Fruit fly (Drosophila melanogaster): Measurements from ENCODE around the gene Ir62a.

Gene Ir62a

DNA sequence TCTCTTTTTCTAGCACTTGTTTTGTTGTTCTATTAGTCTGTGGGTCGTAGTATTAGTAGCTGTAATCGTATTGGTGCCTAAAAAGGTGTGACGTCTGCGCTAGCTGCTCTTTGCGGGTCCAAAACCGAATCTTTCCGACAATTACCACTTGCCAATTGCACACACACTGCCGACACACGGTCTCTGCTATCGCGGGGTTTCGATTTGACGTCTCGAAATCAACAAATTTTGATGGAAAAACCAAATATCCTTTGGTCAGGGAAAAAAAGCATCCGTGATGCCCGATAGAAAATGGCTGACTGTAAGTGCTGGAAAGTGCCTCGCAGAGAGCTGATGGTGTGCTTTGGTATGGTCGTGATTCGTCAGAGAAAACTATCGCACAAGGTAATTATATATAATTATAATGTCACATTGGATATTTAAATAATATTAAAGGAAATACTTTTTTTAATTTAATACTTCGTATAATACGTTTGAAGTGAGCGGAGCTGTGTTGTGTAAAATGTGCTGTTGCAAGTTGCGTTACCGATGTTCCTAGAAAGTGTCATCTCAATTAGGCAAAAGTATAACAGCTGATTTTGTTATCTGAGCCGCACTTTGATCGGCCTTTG, 27.2 kb upstream of the Ir62a start, which contains the start of the genes Pex10 and CG12099 (continued):
- TF ChIP-seq ac (GFP tag; optimal IDR thresholded peaks at IDR 0.05), result peak; percentile 28
- TF ChIP-seq bsh (GFP tag; optimal IDR thresholded peaks at IDR 0.05), result peak in 1 of 2 experiments; percentile 81
- no peak for TF ChIP-seq cad (GFP tag; optimal IDR thresholded peaks at IDR 0.05)
- peak; percentile 75 for TF ChIP-seq Oaz (GFP tag; IDR thresholded peaks at IDR 0.05)
- TF ChIP-seq CG11398 (GFP tag; optimal IDR thresholded peaks at IDR 0.05), result no peak
- TF ChIP-seq lbe (GFP tag; optimal IDR thresholded peaks at IDR 0.05), result peak; percentile 82
- no peak for TF ChIP-seq Eip74EF (GFP tag; optimal IDR thresholded peaks at IDR 0.05)
- TF ChIP-seq CG6254 (GFP tag; optimal IDR thresholded peaks at IDR 0.05), result peak; percentile 62
- peak; percentile 30 to 66 for TF ChIP-seq chif (GFP tag; optimal IDR thresholded peaks at IDR 0.05)
- peak; percentile 84 for TF ChIP-seq CG18476 (GFP tag; optimal IDR thresholded peaks at IDR 0.05)
- peak; percentile 13 for TF ChIP-seq disco-r (GFP tag; optimal IDR thresholded peaks at IDR 0.05)
- peak; percentile 76 for TF ChIP-seq pzg (GFP tag; optimal IDR thresholded peaks at IDR 0.05)
- TF ChIP-seq br (optimal IDR thresholded peaks at IDR 0.05), result no peak
- peak; percentile 92 for TF ChIP-seq vnd (GFP tag; IDR thresholded peaks at IDR 0.05; ENCODE audit: partially characterized antibody)
- peak; percentile 92 for TF ChIP-seq Optix (GFP tag; IDR thresholded peaks at IDR 0.05)
- peak; percentile 92 for TF ChIP-seq trem (tag; optimal IDR thresholded peaks at IDR 0.05)
- TF ChIP-seq emc (GFP tag; optimal IDR thresholded peaks at IDR 0.05), result peak; percentile 21
- 0 out of 2 replicates have a peak, but pooled peaks have one; percentile 48 for TF ChIP-seq CG10321 (GFP tag; IDR thresholded peaks at IDR 0.05)
- peak; percentile 91 for TF ChIP-seq CG32772 (GFP tag; IDR thresholded peaks at IDR 0.05)
- TF ChIP-seq exex (tag; optimal IDR thresholded peaks at IDR 0.05), result no peak
- peak; percentile 46 for TF ChIP-seq CG17912 (GFP tag; optimal IDR thresholded peaks at IDR 0.05)
- TF ChIP-seq h (optimal IDR thresholded peaks at IDR 0.05), result no peak
- TF ChIP-seq az2 (GFP tag; optimal IDR thresholded peaks at IDR 0.05), result peak; percentile 88
- TF ChIP-seq Ets65A (GFP tag), result peak; percentile 97
- TF ChIP-seq Bdp1 (GFP tag; optimal IDR thresholded peaks at IDR 0.05), result peak; percentile 50
- TF ChIP-seq CG4730 (GFP tag; IDR thresholded peaks at IDR 0.05), result peak; percentile 87
- peak; percentile 87 for TF ChIP-seq Sry-δ (GFP tag; optimal IDR thresholded peaks at IDR 0.05)
- TF ChIP-seq slou (GFP tag; optimal IDR thresholded peaks at IDR 0.05), result peak; percentile 89
- peak; percentile 66 for TF ChIP-seq org-1 (GFP tag; optimal IDR thresholded peaks at IDR 0.05)
- peak; percentile 76 for TF ChIP-seq CG17385 (GFP tag; optimal IDR thresholded peaks at IDR 0.05)
- TF ChIP-seq corto (GFP tag; optimal IDR thresholded peaks at IDR 0.05), result peak; percentile 88
- peak; percentile 89 for TF ChIP-seq CG2120 (GFP tag; optimal IDR thresholded peaks at IDR 0.05)
- TF ChIP-seq Awh (GFP tag; IDR thresholded peaks at IDR 0.05), result peak; percentile 77
- TF ChIP-seq dan (GFP tag; IDR thresholded peaks at IDR 0.05), result peak; percentile 77
- TF ChIP-seq CG11085 (GFP tag; IDR thresholded peaks at IDR 0.05), result peak; percentile 88
- TF ChIP-seq Hr3 (GFP tag; optimal IDR thresholded peaks at IDR 0.05), result peak; percentile 92
- TF ChIP-seq dpn (GFP tag; optimal IDR thresholded peaks at IDR 0.05), result peak; percentile 67 to 93
- peak; percentile 84 for TF ChIP-seq E2f1 (GFP tag; IDR thresholded peaks at IDR 0.05)
- peak; percentile 94 for TF ChIP-seq CG9817 (tag; optimal IDR thresholded peaks at IDR 0.05)
- TF ChIP-seq bowl (GFP tag; IDR thresholded peaks at IDR 0.05), result peak; percentile 64; the same call in 1 of the 2 replicates
- peak; percentile 85 for TF ChIP-seq rib (GFP tag; IDR thresholded peaks at IDR 0.05)
- peak; percentile 87 for TF ChIP-seq Six4 (GFP tag; optimal IDR thresholded peaks at IDR 0.05)
- no peak for TF ChIP-seq Kr (GFP tag; optimal IDR thresholded peaks at IDR 0.05)
- TF ChIP-seq CG5180 (GFP tag; optimal IDR thresholded peaks at IDR 0.05), result no peak
- no peak for TF ChIP-seq odd (GFP tag; optimal IDR thresholded peaks at IDR 0.05)
- TF ChIP-seq Hey (tag; optimal IDR thresholded peaks at IDR 0.05), result no peak
- peak; percentile 87 for TF ChIP-seq ara (GFP tag; IDR thresholded peaks at IDR 0.05)
- TF ChIP-seq Mes4 (GFP tag; optimal IDR thresholded peaks at IDR 0.05), result peak; percentile 37
- TF ChIP-seq CG13123 (GFP tag; optimal IDR thresholded peaks at IDR 0.05), result peak; percentile 76
- TF ChIP-seq Chrac-16 (GFP tag; optimal IDR thresholded peaks at IDR 0.05), result peak; percentile 91
- TF ChIP-seq nom (GFP tag; optimal IDR thresholded peaks at IDR 0.05), result peak; percentile 47
